Fruit fly (Drosophila melanogaster) whole organism, pupa: ENCODE results near the gene CG10680.

Experiments
- CG13204 ChIP-seq: fragments of 200-800 bp; sonication (Bioruptor generic); optimal IDR thresholded peaks from 2 replicates; lab custom pipeline; 2018; ENCODE audit warnings: missing biosample characterization, mild to moderate bottlenecking, missing genetic modification characterization, moderate library complexity
- CG14655 ChIP-seq: fragments of 200-800 bp; sonication (Bioruptor generic); optimal IDR thresholded peaks from 3 replicates; lab custom pipeline; 2017; ENCODE audit warnings: mild to moderate bottlenecking, missing biosample characterization, missing genetic modification reagents, missing genetic modification characterization
- D1 ChIP-seq: fragments of 200-800 bp; sonication (Bioruptor generic); optimal IDR thresholded peaks from 2 replicates; lab custom pipeline; 2018; ENCODE audit warnings: missing biosample characterization, mild to moderate bottlenecking, missing genetic modification characterization, moderate library complexity
- EcR ChIP-seq: fragments of 200-800 bp; sonication (Bioruptor generic); optimal IDR thresholded peaks from 3 replicates; lab custom pipeline; 2019; ENCODE audit warnings: missing biosample characterization, missing genetic modification characterization, mild to moderate bottlenecking, moderate library complexity, missing genetic modification reagents
- Pif1B ChIP-seq: fragments of 200-800 bp; sonication (Bioruptor generic); optimal IDR thresholded peaks from 3 replicates; lab custom pipeline; 2016; ENCODE audit warnings: missing biosample characterization, missing genetic modification characterization

The CG10680 gene

dm6 chr2L:20004341-20004740 lies 40.4 kb downstream of the CG10680 start:
- TF ChIP-seq EcR (no peak), CG14655 (GFP tag; lab: Kevin White, UChicago) (no peak), Pif1B (GFP tag; lab: Kevin White, UChicago) (no peak), D1 (tag; lab: Kevin White, UChicago) (no peak), CG13204 (no peak)

dm6 chr2L:20005064-20005463 lies 41.1 kb downstream of the CG10680 start:
- TF ChIP-seq Pif1B (GFP tag; lab: Kevin White, UChicago) (no peak), EcR (no peak)
